Worm (Caenorhabditis elegans) whole organism, late embryonic: ENCODE data around the gene F55G7.5.

Experiments
- K02D7.2 ChIP-seq: sonication (generic microtip); optimal IDR thresholded peaks from 2 replicates; lab custom pipeline; 2017; ENCODE audit warnings: mild to moderate bottlenecking, missing genetic modification characterization, missing compliant biosample characterization
- ama-1 ChIP-seq: fragments of 150-350 bp; optimal IDR thresholded peaks from 2 replicates; lab custom pipeline; 2014
- ceh-34 ChIP-seq: sonication (generic microtip); optimal IDR thresholded peaks from 2 replicates; lab custom pipeline; 2016; ENCODE audit warnings: mild to moderate bottlenecking, missing genetic modification characterization, missing compliant biosample characterization
- nhr-11 ChIP-seq: fragments of 150-350 bp; optimal IDR thresholded peaks from 2 replicates; lab custom pipeline; 2014; ENCODE audit warnings: missing biosample characterization, missing genetic modification characterization
- pha-2 ChIP-seq: sonication (generic microtip); optimal IDR thresholded peaks from 2 replicates; lab custom pipeline; 2017; ENCODE audit warnings: mild to moderate bottlenecking, missing genetic modification characterization, missing compliant biosample characterization
- pqm-1 ChIP-seq: sonication (generic microtip); optimal IDR thresholded peaks from 2 replicates; lab custom pipeline; 2016; ENCODE audit warnings: missing genetic modification characterization, missing compliant biosample characterization
- tbx-2 ChIP-seq: sonication (generic microtip); optimal IDR thresholded peaks from 2 replicates; lab custom pipeline; 2016; ENCODE audit warnings: missing genetic modification characterization, missing compliant biosample characterization

DNA sequence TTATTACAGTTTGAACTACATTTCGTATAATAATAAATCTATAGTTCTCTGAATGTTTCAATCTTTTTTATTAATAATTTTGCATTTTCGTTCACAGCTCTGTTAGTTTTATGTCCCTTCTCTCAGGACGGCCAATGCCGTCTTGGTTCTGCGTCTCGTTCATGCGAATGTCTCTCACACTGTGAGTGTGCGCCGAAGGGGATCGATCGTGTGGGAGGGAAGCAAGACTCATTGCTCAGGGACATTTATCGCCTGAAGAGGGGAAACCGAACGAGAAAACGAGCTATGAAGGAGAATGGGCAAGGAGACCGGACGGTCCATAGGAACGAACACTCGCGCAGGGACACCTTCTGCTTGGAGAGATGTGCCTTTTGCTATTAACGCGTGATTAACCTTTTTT lies 39.7 kb downstream of the F55G7.5 start:
- no peak for TF ChIP-seq tbx-2
- TF ChIP-seq ceh-34, result no peak
- no peak for TF ChIP-seq nhr-11 (tag; lab: Kevin White, UChicago)
- no peak for TF ChIP-seq ama-1 (lab: Kevin White, UChicago)
- no peak for TF ChIP-seq pha-2 (tag; lab: Kevin White, UChicago)
- no peak for TF ChIP-seq K02D7.2 (tag; lab: Kevin White, UChicago)
- no peak for TF ChIP-seq pqm-1 (tag; lab: Kevin White, UChicago)
